Worm (Caenorhabditis elegans) whole organism, late embryonic: ENCODE measurements around the gene chch-3.

Source experiments
- C38D4.7 ChIP-seq: fragments of 200-800 bp; sonication (Bioruptor generic); optimal IDR thresholded peaks from 2 replicates; lab custom pipeline; 2018; ENCODE audit warnings: mild to moderate bottlenecking, missing genetic modification characterization, moderate library complexity, missing compliant biosample characterization
- Y22D7AL.16 ChIP-seq: sonication (generic microtip); optimal IDR thresholded peaks from 2 replicates; lab custom pipeline; 2016; ENCODE audit warnings: missing genetic modification characterization, missing compliant biosample characterization
- ahr-1 ChIP-seq: sonication (generic microtip); optimal IDR thresholded peaks from 2 replicates; lab custom pipeline; 2016; ENCODE audit warnings: missing genetic modification characterization, missing compliant biosample characterization
- ama-1 ChIP-seq: fragments of 150-350 bp; optimal IDR thresholded peaks from 2 replicates; lab custom pipeline; 2014
- ceh-30 ChIP-seq: fragments of 150-350 bp; optimal IDR thresholded peaks from 2 replicates; lab custom pipeline; 2014; ENCODE audit warnings: missing biosample characterization, missing genetic modification characterization
- ceh-31 ChIP-seq: sonication (generic microtip); optimal IDR thresholded peaks from 2 replicates; lab custom pipeline; 2016; ENCODE audit warnings: missing genetic modification characterization, missing compliant biosample characterization
- ceh-45 ChIP-seq: fragments of 200-800 bp; sonication (Bioruptor generic); IDR thresholded peaks from 2 replicates; pipeline ENCODE4 v1.3.6; 2022; ENCODE audit warnings: missing genetic modification reagents, missing genetic modification characterization, missing compliant biosample characterization
- ceh-48 ChIP-seq: sonication (generic microtip); optimal IDR thresholded peaks from 2 replicates; lab custom pipeline; 2016; ENCODE audit warnings: missing genetic modification characterization, inconsistent platforms, missing compliant biosample characterization
- che-1 ChIP-seq: sonication (generic microtip); optimal IDR thresholded peaks from 2 replicates; lab custom pipeline; 2016; ENCODE audit warnings: mild to moderate bottlenecking, missing genetic modification characterization, missing compliant biosample characterization
- dmd-4 ChIP-seq: sonication (generic microtip); optimal IDR thresholded peaks from 2 replicates; lab custom pipeline; 2016; ENCODE audit warnings: borderline replicate concordance, missing genetic modification characterization, missing compliant biosample characterization
- elt-4 ChIP-seq: sonication (generic microtip); optimal IDR thresholded peaks from 2 replicates; lab custom pipeline; 2016; ENCODE audit warnings: missing genetic modification characterization, missing compliant biosample characterization
- hlh-15 ChIP-seq: sonication (generic microtip); optimal IDR thresholded peaks from 2 replicates; lab custom pipeline; 2016; ENCODE audit warnings: missing genetic modification characterization, missing compliant biosample characterization
- hlh-6 ChIP-seq: sonication (generic microtip); optimal IDR thresholded peaks from 2 replicates; lab custom pipeline; 2016; ENCODE audit warnings: missing genotype, missing genetic modification characterization, missing compliant biosample characterization
- hlh-8 ChIP-seq: sonication (generic microtip); optimal IDR thresholded peaks from 2 replicates; lab custom pipeline; 2016; ENCODE audit warnings: missing genotype, missing genetic modification characterization, missing compliant biosample characterization
- lim-6 ChIP-seq: sonication (generic microtip); optimal IDR thresholded peaks from 2 replicates; lab custom pipeline; 2016; ENCODE audit warnings: missing genetic modification characterization, missing compliant biosample characterization
- madf-2 ChIP-seq: sonication (generic microtip); optimal IDR thresholded peaks from 2 replicates; lab custom pipeline; 2017; ENCODE audit warnings: missing genetic modification characterization, missing compliant biosample characterization
- nhr-11 ChIP-seq: fragments of 150-350 bp; optimal IDR thresholded peaks from 2 replicates; lab custom pipeline; 2014; ENCODE audit warnings: missing biosample characterization, missing genetic modification characterization
- nhr-232 ChIP-seq: sonication (generic microtip); optimal IDR thresholded peaks from 2 replicates; lab custom pipeline; 2016; ENCODE audit warnings: missing genetic modification characterization, missing compliant biosample characterization
- npax-4 ChIP-seq: sonication (generic microtip); optimal IDR thresholded peaks from 2 replicates; lab custom pipeline; 2016; ENCODE audit warnings: missing genetic modification characterization, missing compliant biosample characterization
- pag-3 ChIP-seq: sonication (generic microtip); optimal IDR thresholded peaks from 2 replicates; lab custom pipeline; 2016; ENCODE audit warnings: missing compliant biosample characterization, missing genetic modification characterization, borderline replicate concordance
- pat-9 ChIP-seq: fragments of 200-800 bp; sonication (Bioruptor generic); optimal IDR thresholded peaks from 2 replicates; lab custom pipeline; 2018; ENCODE audit warnings: mild to moderate bottlenecking, missing genetic modification characterization, moderate library complexity, missing compliant biosample characterization
- pax-1 ChIP-seq: fragments of 150-350 bp; optimal IDR thresholded peaks from 2 replicates; lab custom pipeline; 2014; ENCODE audit warnings: missing biosample characterization, missing genetic modification characterization
- pha-2 ChIP-seq: sonication (generic microtip); optimal IDR thresholded peaks from 2 replicates; lab custom pipeline; 2017; ENCODE audit warnings: mild to moderate bottlenecking, missing genetic modification characterization, missing compliant biosample characterization
- rnt-1 ChIP-seq: sonication (generic microtip); optimal IDR thresholded peaks from 2 replicates; lab custom pipeline; 2016; ENCODE audit warnings: missing genetic modification characterization, missing compliant biosample characterization
- sdc-2 ChIP-seq: sonication (generic microtip); optimal IDR thresholded peaks from 2 replicates; lab custom pipeline; 2016; ENCODE audit warnings: missing genotype, missing genetic modification characterization, missing compliant biosample characterization
- sox-2 ChIP-seq: fragments of 200-800 bp; sonication (Bioruptor generic); IDR thresholded peaks from 2 replicates; pipeline ENCODE4 v1.3.6; 2022; ENCODE audit warnings: missing genetic modification reagents, missing genetic modification characterization, missing compliant biosample characterization
- sox-4 ChIP-seq: sonication (generic microtip); optimal IDR thresholded peaks from 2 replicates; lab custom pipeline; 2017; ENCODE audit warnings: mild to moderate bottlenecking, missing genetic modification characterization, inconsistent platforms, missing compliant biosample characterization
- syd-9 ChIP-seq: sonication (generic microtip); optimal IDR thresholded peaks from 2 replicates; lab custom pipeline; 2016; ENCODE audit warnings: mild to moderate bottlenecking, missing genetic modification characterization, moderate library complexity, missing compliant biosample characterization
- tbx-2 ChIP-seq: sonication (generic microtip); optimal IDR thresholded peaks from 2 replicates; lab custom pipeline; 2016; ENCODE audit warnings: missing genetic modification characterization, missing compliant biosample characterization
- tbx-7 ChIP-seq: sonication (generic microtip); optimal IDR thresholded peaks from 2 replicates; lab custom pipeline; 2016; ENCODE audit warnings: missing genotype, missing genetic modification characterization, missing compliant biosample characterization
- ttx-3 ChIP-seq: sonication (generic microtip); optimal IDR thresholded peaks from 2 replicates; lab custom pipeline; 2016; ENCODE audit warnings: missing genetic modification reagents, missing genetic modification characterization, missing compliant biosample characterization
- unc-3 ChIP-seq, 2 experiments: fragments of 200-800 bp in 1 of 2; sonication (Bioruptor generic) in 1 of 2; sonication (generic microtip) in 1 of 2; conservative IDR thresholded peaks in 1 of 2; optimal IDR thresholded peaks in 1 of 2; 2 replicates each; pipeline versions ENCODE4 v1.3.6 to Lab custom; 2016 to 2022; ENCODE audit warnings: missing compliant biosample characterization in 2 of 2, missing genetic modification characterization in 2 of 2, missing genetic modification reagents in 1 of 2
- unc-55 ChIP-seq: sonication (generic microtip); optimal IDR thresholded peaks from 2 replicates; lab custom pipeline; 2017; ENCODE audit warnings: missing biosample characterization, missing genetic modification reagents, missing genetic modification characterization
- unc-86 ChIP-seq: sonication (generic microtip); optimal IDR thresholded peaks from 2 replicates; lab custom pipeline; 2016; ENCODE audit warnings: missing genetic modification characterization, missing compliant biosample characterization
- zip-5 ChIP-seq: sonication (generic microtip); optimal IDR thresholded peaks from 2 replicates; lab custom pipeline; 2016; ENCODE audit warnings: missing genetic modification characterization, missing compliant biosample characterization
- ztf-16 ChIP-seq: sonication (generic microtip); optimal IDR thresholded peaks from 2 replicates; lab custom pipeline; 2017; ENCODE audit warnings: missing genetic modification characterization, missing compliant biosample characterization

Gene chch-3

ce11 chrII:9385241-9385640 lies 31.6 kb upstream of the chch-3 start, which contains the start of gene C06C3.7:
TSS of gene C06C3.7 (plus strand) at chrII:9385541.
- TF ChIP-seq Y22D7AL.16 (tag; lab: Kevin White, UChicago) (no peak), nhr-232 (tag; lab: Kevin White, UChicago) (no peak), unc-3 (GFP tag; conservative IDR thresholded peaks at IDR 0.05; lab: Robert Waterston, UW) (no peak), unc-3 (tag; optimal IDR thresholded peaks at IDR 0.05; lab: Kevin White, UChicago) (no peak), madf-2 (no peak), ahr-1 (tag; lab: Kevin White, UChicago) (no peak), ceh-48 (tag; lab: Kevin White, UChicago) (no peak), dmd-4 (tag; lab: Kevin White, UChicago) (no peak), unc-55 (GFP tag; lab: Kevin White, UChicago) (no peak), hlh-15 (tag; lab: Kevin White, UChicago) (no peak), ceh-45 (GFP tag; lab: Robert Waterston, UW) (no peak), nhr-11 (tag; lab: Kevin White, UChicago) (no peak), syd-9 (tag; lab: Kevin White, UChicago) (no peak), ztf-16 (tag; lab: Kevin White, UChicago) (no peak), C38D4.7 (GFP tag; lab: Kevin White, UChicago) (no peak), ttx-3 (no peak), sox-2 (GFP tag; lab: Robert Waterston, UW) (no peak), lim-6 (tag; lab: Kevin White, UChicago) (no peak), npax-4 (tag; lab: Kevin White, UChicago) (no peak), pag-3 (tag; lab: Kevin White, UChicago) (no peak)

- TF ChIP-seq ttx-3 = no peak
- no peak for TF ChIP-seq ama-1 (lab: Kevin White, UChicago)
- TF ChIP-seq che-1 (tag; lab: Kevin White, UChicago) = no peak
- TF ChIP-seq zip-5 (tag; lab: Kevin White, UChicago) = no peak
- no peak for TF ChIP-seq hlh-6 (tag; lab: Kevin White, UChicago)
- TF ChIP-seq tbx-7 = no peak
- no peak for TF ChIP-seq rnt-1 (tag; lab: Kevin White, UChicago)
- TF ChIP-seq pax-1 = no peak
- TF ChIP-seq ceh-30 (tag; lab: Kevin White, UChicago) = no peak
- TF ChIP-seq elt-4 (tag; lab: Kevin White, UChicago) = no peak
- TF ChIP-seq sox-4 (tag; lab: Kevin White, UChicago) = no peak
- TF ChIP-seq, all 69 proteins: peak for 0
Observed at ce11 chrII:9392724-9393123, 24.1 kb upstream of the chch-3 start, which contains the start of gene lido-17. TSS of gene lido-17 (minus strand) at chrII:9392824.

ce11 chrII:9397496-9397895 lies 19.3 kb upstream of the chch-3 start, which contains the start of gene Y51B9A.9:
TSS of gene Y51B9A.9 (minus strand) at chrII:9397596.
- TF ChIP-seq ceh-48 (tag; lab: Kevin White, UChicago) (no peak), pha-2 (tag; lab: Kevin White, UChicago) (no peak), unc-55 (GFP tag; lab: Kevin White, UChicago) (no peak), pat-9 (tag; lab: Kevin White, UChicago) (no peak), ceh-31 (tag; lab: Kevin White, UChicago) (no peak), hlh-8 (tag; lab: Kevin White, UChicago) (no peak), rnt-1 (tag; lab: Kevin White, UChicago) (no peak), sdc-2 (tag; lab: Kevin White, UChicago) (no peak), C38D4.7 (GFP tag; lab: Kevin White, UChicago) (no peak), unc-86 (no peak), lim-6 (tag; lab: Kevin White, UChicago) (no peak), tbx-2 (tag; lab: Kevin White, UChicago) (no peak)
- TF ChIP-seq, all 69 proteins: peak for 0

- TF ChIP-seq sox-2 (GFP tag; lab: Robert Waterston, UW) = no peak
- TF ChIP-seq, all 69 proteins: peak for 0
Observed at ce11 chrII:9398370-9398901, 18.4 kb upstream of the chch-3 start, which contains the start of the genes Y51B9A.14 and Y51B9A.8. TSS of gene Y51B9A.14 (minus strand) at chrII:9398470. TSS of gene Y51B9A.8 (plus strand) at chrII:9398851.
